Fruit fly (Drosophila melanogaster) Kc167 (cell line): ENCODE data around the gene Rfx.

Experiments
- Myc ChIP-seq: fragments of >200 bp; optimal IDR thresholded peaks from 2 replicates; lab custom pipeline; 2017; ENCODE audit warnings: missing external identifiers
- Sin3A ChIP-seq: fragments of >200 bp; optimal IDR thresholded peaks from 2 replicates; lab custom pipeline; 2018; ENCODE audit warnings: missing external identifiers
- h ChIP-seq: fragments of >200 bp; optimal IDR thresholded peaks from 3 replicates; lab custom pipeline; 2018; ENCODE audit warnings: missing external identifiers
- insv ChIP-seq: fragments of >200 bp; optimal IDR thresholded peaks from 3 replicates; lab custom pipeline; 2018; ENCODE audit warnings: missing external identifiers
- psq ChIP-seq: fragments of >200 bp; optimal IDR thresholded peaks from 2 replicates; lab custom pipeline; 2017; ENCODE audit warnings: missing external identifiers
- ttk ChIP-seq: sonication (Bioruptor generic); optimal IDR thresholded peaks from 2 replicates; lab custom pipeline; 2017; ENCODE audit warnings: missing external identifiers

Rfx gene

DNA sequence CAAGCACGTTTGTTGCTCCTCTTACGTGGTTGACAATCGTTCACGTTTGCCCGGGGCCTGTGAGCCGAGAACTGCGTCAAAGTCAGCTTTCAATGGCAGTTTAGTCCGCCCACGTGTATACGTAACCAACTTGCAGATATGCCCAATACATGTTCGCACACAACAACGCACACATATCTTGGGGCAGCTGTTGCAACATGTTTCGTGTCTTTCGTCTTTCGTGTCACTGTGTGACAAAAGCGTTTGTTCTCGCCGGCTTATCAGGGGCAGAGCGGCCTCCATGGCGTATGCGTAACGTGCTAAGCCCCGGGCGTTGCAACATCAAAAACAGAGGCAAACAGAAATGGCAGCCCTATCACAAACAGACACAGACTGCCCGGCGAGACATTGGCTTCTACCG, 1.5 kb upstream of the Rfx start:
- TF ChIP-seq Sin3A (lab: Kevin White, UChicago) (no peak), ttk (lab: Kevin White, UChicago) (no peak), insv (lab: Kevin White, UChicago) (no peak), Myc (no peak)

DNA sequence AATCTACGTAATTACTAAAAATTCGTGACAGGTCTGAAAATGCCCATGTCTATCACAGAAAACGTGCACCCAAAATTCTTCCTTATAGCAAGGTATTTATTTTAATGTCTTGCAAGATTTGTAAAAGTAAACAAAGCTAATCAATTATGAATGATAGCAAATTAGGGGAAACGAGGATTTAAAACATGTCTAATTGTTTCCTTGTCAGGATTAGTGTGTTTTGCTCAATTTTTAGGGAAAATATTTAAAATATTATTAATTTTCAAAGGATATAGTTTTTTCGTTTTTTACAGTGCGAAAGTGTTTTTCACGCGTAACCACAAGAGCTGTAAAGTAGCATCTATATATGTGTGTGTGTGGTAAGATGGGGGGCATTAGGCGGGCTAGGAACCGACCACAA, 1.1 kb upstream of the Rfx start:
- TF ChIP-seq Sin3A (lab: Kevin White, UChicago) (no peak), psq (no peak), Myc (no peak), h (no peak), ttk (lab: Kevin White, UChicago) (no peak), insv (lab: Kevin White, UChicago) (no peak)

DNA sequence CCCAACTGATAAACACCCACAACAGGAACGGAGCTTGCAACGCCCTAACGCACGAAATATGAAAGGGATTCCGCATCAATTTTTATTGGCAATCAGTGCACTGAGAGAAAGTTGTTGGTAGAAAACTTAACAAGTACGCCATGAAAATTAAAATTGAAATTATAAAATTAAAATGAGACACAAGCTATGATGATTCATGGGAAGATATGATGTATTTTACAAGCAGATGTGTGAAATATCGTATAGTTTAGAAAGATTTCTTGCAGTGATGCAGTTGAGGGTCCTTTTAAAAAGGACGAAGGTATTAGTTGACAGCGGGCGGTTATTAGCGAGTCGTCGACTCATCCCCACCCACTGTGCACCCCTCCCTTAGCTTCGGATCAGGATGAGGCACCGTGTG, 7.4 kb downstream of the Rfx start:
- TF ChIP-seq ttk (lab: Kevin White, UChicago): no peak
- TF ChIP-seq h: no peak
- no peak for TF ChIP-seq Sin3A (lab: Kevin White, UChicago)
- no peak for TF ChIP-seq Myc

- TF ChIP-seq psq (no peak), h (no peak)
These were observed 8.1 kb downstream of the Rfx start for dm6 chr3R:10369799-10370198.

- TF ChIP-seq Myc (no peak), ttk (lab: Kevin White, UChicago) (no peak), Sin3A (lab: Kevin White, UChicago) (no peak), psq (no peak), h (no peak), insv (lab: Kevin White, UChicago) (no peak)
These were observed 9.6 kb downstream of the Rfx start for dm6 chr3R:10368251-10368650.

dm6 chr3R:10364287-10364686, 13.6 kb downstream of the Rfx start:
- TF ChIP-seq Sin3A (lab: Kevin White, UChicago) (no peak), insv (lab: Kevin White, UChicago) (no peak), Myc (no peak), psq (no peak), h (no peak), ttk (lab: Kevin White, UChicago) (no peak)

dm6 chr3R:10357364-10357676, 20.5 kb downstream of the Rfx start:
- TF ChIP-seq Sin3A (lab: Kevin White, UChicago) (no peak), Myc (no peak), h (no peak), insv (lab: Kevin White, UChicago) (no peak), ttk (lab: Kevin White, UChicago) (no peak), psq (no peak)

dm6 chr3R:10356563-10357363, 21.1 kb downstream of the Rfx start:
- TF ChIP-seq ttk (lab: Kevin White, UChicago) (no peak), Myc (no peak), Sin3A (lab: Kevin White, UChicago) (no peak), insv (lab: Kevin White, UChicago) (no peak), h (no peak), psq (no peak)

- TF ChIP-seq h: no peak
- TF ChIP-seq insv (lab: Kevin White, UChicago): no peak
- no peak for TF ChIP-seq ttk (lab: Kevin White, UChicago)
- TF ChIP-seq Myc: no peak
- no peak for TF ChIP-seq psq
These were observed 21.9 kb downstream of the Rfx start for dm6 chr3R:10355840-10356562.

dm6 chr3R:10353932-10354703, 23.8 kb downstream of the Rfx start:
- TF ChIP-seq ttk (lab: Kevin White, UChicago) (no peak), psq (no peak), insv (lab: Kevin White, UChicago) (no peak), Myc (no peak), Sin3A (lab: Kevin White, UChicago) (no peak)

DNA sequence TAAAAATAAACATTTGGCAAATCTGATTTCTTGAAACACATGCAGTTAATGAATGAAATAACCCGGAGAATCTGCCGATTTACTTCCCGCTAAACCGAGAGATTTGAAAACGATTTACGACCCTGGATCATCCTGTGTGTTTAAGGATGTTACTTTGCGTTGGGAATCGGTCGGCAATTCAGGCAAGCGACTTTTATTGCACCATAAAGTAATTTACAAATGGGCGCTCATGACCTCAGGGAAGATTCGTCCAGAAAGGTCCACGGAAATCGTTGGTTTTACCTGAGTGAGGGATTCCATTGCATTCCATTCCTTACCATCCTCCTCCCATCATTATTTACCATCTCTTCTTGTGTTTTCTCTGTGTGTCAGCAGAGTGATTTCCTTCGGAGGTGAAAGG, 25.0 kb downstream of the Rfx start:
- no peak for TF ChIP-seq insv (lab: Kevin White, UChicago)
- no peak for TF ChIP-seq Myc
- TF ChIP-seq psq: no peak
- TF ChIP-seq ttk (lab: Kevin White, UChicago): no peak
- no peak for TF ChIP-seq h
- no peak for TF ChIP-seq Sin3A (lab: Kevin White, UChicago)

- TF ChIP-seq insv (lab: Kevin White, UChicago) (no peak), ttk (lab: Kevin White, UChicago) (no peak), h (no peak), psq (no peak)
These were observed 25.9 kb downstream of the Rfx start for dm6 chr3R:10351960-10352458.
